Fruit fly (Drosophila melanogaster): Measurements from ENCODE around the gene CG33090.
A peak's percentile ranks its signal among the peaks of the same experiment; 100 is the strongest.

Gene CG33090

dm6 chr2L:14369933-14370776, 36.2 kb downstream of the CG33090 start:
- TF ChIP-seq dsf (GFP tag; optimal IDR thresholded peaks at IDR 0.05; ENCODE audit: borderline replicate concordance) (peak; percentile 50), h (GFP tag; optimal IDR thresholded peaks at IDR 0.05) (peak; percentile 83), Sp1 (GFP tag; optimal IDR thresholded peaks at IDR 0.05) (peak; percentile 94), Rel (GFP tag; optimal IDR thresholded peaks at IDR 0.05) (no peak), Rel (tag; optimal IDR thresholded peaks at IDR 0.05) (peak; percentile 60), Mio (GFP tag; optimal IDR thresholded peaks at IDR 0.05) (peak; percentile 28), Abd-B (GFP tag; optimal IDR thresholded peaks at IDR 0.05) (no peak), psq (GFP tag; optimal IDR thresholded peaks at IDR 0.05) (peak; percentile 85), CG9705 (GFP tag; optimal IDR thresholded peaks at IDR 0.05) (peak; percentile 90), HLH106 (tag; optimal IDR thresholded peaks at IDR 0.05) (peak; percentile 95), Hnf4 (GFP tag; optimal IDR thresholded peaks at IDR 0.05) (peak; percentile 88), sage (GFP tag; optimal IDR thresholded peaks at IDR 0.05) (peak; percentile 41), Dif (GFP tag; optimal IDR thresholded peaks at IDR 0.05; ENCODE audit: partially characterized antibody) (no peak), Myc (optimal IDR thresholded peaks at IDR 0.05) (no peak), usp (GFP tag; optimal IDR thresholded peaks at IDR 0.05) (no peak), Jra (GFP tag; optimal IDR thresholded peaks at IDR 0.05) (peak; percentile 84), woc (GFP tag; optimal IDR thresholded peaks at IDR 0.05) (peak; percentile 68), Dfd (GFP tag; optimal IDR thresholded peaks at IDR 0.05) (peak; percentile 98), jim (GFP tag; optimal IDR thresholded peaks at IDR 0.05) (no peak), rgr (GFP tag; optimal IDR thresholded peaks at IDR 0.05) (peak; percentile 92), OdsH (GFP tag; optimal IDR thresholded peaks at IDR 0.05) (peak; percentile 93), brk (GFP tag; optimal IDR thresholded peaks at IDR 0.05) (peak; percentile 90), foxo (GFP tag; optimal IDR thresholded peaks at IDR 0.05) (peak in 1 of 2 experiments; percentile 97), sv (GFP tag; optimal IDR thresholded peaks at IDR 0.05) (no peak), ey (GFP tag; optimal IDR thresholded peaks at IDR 0.05) (peak; percentile 94), Hr83 (GFP tag; optimal IDR thresholded peaks at IDR 0.05; ENCODE audit: poor library complexity, severe bottlenecking) (no peak), lola (GFP tag; optimal IDR thresholded peaks at IDR 0.05) (no peak), pan (optimal IDR thresholded peaks at IDR 0.05) (peak; percentile 80), CrebA (GFP tag; optimal IDR thresholded peaks at IDR 0.05; ENCODE audit: borderline replicate concordance) (peak; percentile 0), fru (GFP tag; optimal IDR thresholded peaks at IDR 0.05) (peak; percentile 97), dmrt93B (GFP tag; optimal IDR thresholded peaks at IDR 0.05) (peak; percentile 90), tai (GFP tag; optimal IDR thresholded peaks at IDR 0.05) (peak; percentile 82), br (GFP tag; optimal IDR thresholded peaks at IDR 0.05) (peak; percentile 94)

- TF ChIP-seq brk (GFP tag; optimal IDR thresholded peaks at IDR 0.05) (no peak), Jra (GFP tag; optimal IDR thresholded peaks at IDR 0.05) (no peak)
Observed at dm6 chr2L:14370777-14371096, 36.8 kb downstream of the CG33090 start.

DNA sequence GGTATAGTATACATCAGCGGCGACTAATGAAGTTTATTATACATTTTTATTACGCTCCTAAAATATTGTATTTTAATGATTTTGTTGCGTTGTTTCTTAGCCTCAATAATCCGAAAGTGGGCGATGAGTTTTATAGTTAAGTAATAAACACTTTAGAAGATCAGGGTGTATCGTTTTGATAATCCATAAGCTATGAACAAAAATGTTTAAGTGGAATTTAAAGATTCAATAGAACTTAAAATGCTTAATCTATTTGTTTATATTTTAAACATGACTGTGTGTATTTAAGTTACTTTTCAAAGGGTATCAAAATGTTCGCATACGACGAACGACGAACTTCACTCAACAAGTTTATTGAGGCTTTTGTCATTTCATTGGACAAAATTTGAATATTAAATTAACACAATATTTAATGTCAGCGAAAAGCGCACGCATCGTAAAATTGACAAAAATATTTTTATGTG, 38.3 kb downstream of the CG33090 start:
- TF ChIP-seq Vsx2 (GFP tag; optimal IDR thresholded peaks at IDR 0.05; ENCODE audit: partially characterized antibody) (no peak), fru (GFP tag; optimal IDR thresholded peaks at IDR 0.05) (peak; percentile 27), Hnf4 (GFP tag; optimal IDR thresholded peaks at IDR 0.05) (peak; percentile 37), GATAd (GFP tag; optimal IDR thresholded peaks at IDR 0.05) (no peak), CG9705 (GFP tag; optimal IDR thresholded peaks at IDR 0.05) (no peak), Dfd (GFP tag; optimal IDR thresholded peaks at IDR 0.05) (no peak), br (GFP tag; optimal IDR thresholded peaks at IDR 0.05) (peak; percentile 18), foxo (GFP tag; optimal IDR thresholded peaks at IDR 0.05) (peak in 1 of 2 experiments; percentile 5), psq (GFP tag; optimal IDR thresholded peaks at IDR 0.05) (peak; percentile 8), tai (GFP tag; optimal IDR thresholded peaks at IDR 0.05) (peak; percentile 19), usp (GFP tag; optimal IDR thresholded peaks at IDR 0.05) (no peak)

DNA sequence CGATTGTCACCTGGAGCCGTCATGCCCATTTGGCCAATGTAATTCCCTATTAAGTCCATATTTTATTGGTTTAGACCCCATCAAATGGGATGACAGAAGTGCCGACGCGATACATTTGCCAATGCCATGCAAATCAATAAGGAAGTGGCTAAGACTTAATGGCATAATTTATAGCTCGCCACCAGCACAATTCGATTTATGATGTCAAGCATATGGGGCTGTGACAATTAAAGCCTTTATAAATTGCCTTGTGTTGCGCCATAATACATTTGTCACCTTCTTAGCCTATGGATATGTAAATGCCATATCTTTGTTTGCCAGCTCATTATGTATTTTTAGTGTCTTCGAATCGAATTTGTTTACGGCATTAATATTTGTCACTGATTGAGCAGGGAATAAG, 39.3 kb downstream of the CG33090 start:
- TF ChIP-seq psq (GFP tag; optimal IDR thresholded peaks at IDR 0.05) (no peak), ey (GFP tag; optimal IDR thresholded peaks at IDR 0.05) (no peak), sage (GFP tag; optimal IDR thresholded peaks at IDR 0.05) (no peak), rgr (GFP tag; optimal IDR thresholded peaks at IDR 0.05) (no peak), HLH106 (tag; optimal IDR thresholded peaks at IDR 0.05) (no peak), usp (GFP tag; optimal IDR thresholded peaks at IDR 0.05) (no peak), GATAd (GFP tag; optimal IDR thresholded peaks at IDR 0.05) (no peak), CrebA (GFP tag; optimal IDR thresholded peaks at IDR 0.05; ENCODE audit: borderline replicate concordance) (no peak), OdsH (GFP tag; optimal IDR thresholded peaks at IDR 0.05) (no peak), Jra (GFP tag; optimal IDR thresholded peaks at IDR 0.05) (no peak), Dif (GFP tag; optimal IDR thresholded peaks at IDR 0.05; ENCODE audit: partially characterized antibody) (no peak), N (GFP tag; optimal IDR thresholded peaks at IDR 0.05) (no peak)
